Fruit fly (Drosophila melanogaster) whole organism, embryonic: ENCODE measurements around the gene CG10584.

Experiments used
- Atf6 ChIP-seq: fragments of 200-800 bp; sonication (Bioruptor generic); IDR thresholded peaks from 2 replicates; pipeline ENCODE4 v1.3.6; 2022; ENCODE audit warnings: missing biosample characterization, missing genetic modification characterization
- Bgb ChIP-seq: fragments of 200-800 bp; sonication (Bioruptor generic); IDR thresholded peaks from 2 replicates; pipeline ENCODE4 v1.3.6; 2022; ENCODE audit warnings: missing biosample characterization, missing genetic modification characterization; ENCODE audit not compliant: partially characterized antibody
- BtbVII ChIP-seq: fragments of 200-800 bp; sonication (Bioruptor generic); optimal IDR thresholded peaks from 3 replicates; lab custom pipeline; 2017; ENCODE audit warnings: missing biosample characterization, mild to moderate bottlenecking, missing genetic modification characterization
- CG10321 ChIP-seq: fragments of 200-800 bp; sonication (Bioruptor generic); IDR thresholded peaks from 2 replicates; pipeline ENCODE4 v1.3.6; 2022; ENCODE audit warnings: missing biosample characterization, missing genetic modification characterization
- CG12071 ChIP-seq: fragments of 200-800 bp; sonication (Bioruptor generic); optimal IDR thresholded peaks from 3 replicates; lab custom pipeline; 2018; ENCODE audit warnings: missing biosample characterization, mild to moderate bottlenecking, missing genetic modification characterization
- CG12104 ChIP-seq: fragments of 200-800 bp; sonication (Bioruptor generic); optimal IDR thresholded peaks from 3 replicates; lab custom pipeline; 2016; ENCODE audit warnings: missing biosample characterization, missing genetic modification characterization
- CG12659 ChIP-seq: fragments of 200-800 bp; sonication (Bioruptor generic); optimal IDR thresholded peaks from 3 replicates; lab custom pipeline; 2017; ENCODE audit warnings: mild to moderate bottlenecking, missing biosample characterization, missing genetic modification reagents, missing genetic modification characterization
- CG13296 ChIP-seq: fragments of 200-800 bp; sonication (Bioruptor generic); optimal IDR thresholded peaks from 3 replicates; lab custom pipeline; 2018; ENCODE audit warnings: missing biosample characterization, mild to moderate bottlenecking, missing genetic modification characterization
- CG16815 ChIP-seq: fragments of 200-800 bp; sonication (Bioruptor generic); optimal IDR thresholded peaks from 3 replicates; lab custom pipeline; 2017; ENCODE audit warnings: missing biosample characterization, mild to moderate bottlenecking, missing genetic modification characterization
- CG17568 ChIP-seq: fragments of 200-800 bp; sonication (Bioruptor generic); optimal IDR thresholded peaks from 2 replicates; lab custom pipeline; 2018; ENCODE audit warnings: missing biosample characterization, mild to moderate bottlenecking, missing genetic modification characterization, moderate library complexity
- CG1792 ChIP-seq: fragments of 200-800 bp; sonication (Bioruptor generic); optimal IDR thresholded peaks from 2 replicates; lab custom pipeline; 2016; ENCODE audit warnings: missing biosample characterization, missing genetic modification characterization
- CG1832 ChIP-seq: fragments of 200-800 bp; sonication (Bioruptor generic); optimal IDR thresholded peaks from 2 replicates; lab custom pipeline; 2017; ENCODE audit warnings: missing biosample characterization, mild to moderate bottlenecking, missing genetic modification characterization, inconsistent platforms
- CG2202 ChIP-seq: fragments of 200-800 bp; sonication (Bioruptor generic); optimal IDR thresholded peaks from 2 replicates; lab custom pipeline; 2018; ENCODE audit warnings: missing biosample characterization, mild to moderate bottlenecking, missing genetic modification characterization
- CG31224 ChIP-seq: fragments of 200-800 bp; sonication (Bioruptor generic); IDR thresholded peaks from 2 replicates; pipeline ENCODE4 v1.3.6; 2022; ENCODE audit warnings: missing biosample characterization, missing genetic modification characterization
- CG34224 ChIP-seq: fragments of 200-800 bp; sonication (Bioruptor generic); IDR thresholded peaks from 3 replicates; pipeline ENCODE4 v1.3.6; 2022; ENCODE audit warnings: missing biosample characterization, missing genetic modification characterization; ENCODE audit not compliant: partially characterized antibody
- CG34376 ChIP-seq: fragments of 200-800 bp; sonication (Bioruptor generic); optimal IDR thresholded peaks from 2 replicates; lab custom pipeline; 2018; ENCODE audit warnings: missing biosample characterization, mild to moderate bottlenecking, missing genetic modification characterization
- CG3838 ChIP-seq: fragments of 200-800 bp; sonication (Bioruptor generic); optimal IDR thresholded peaks from 3 replicates; lab custom pipeline; 2016; ENCODE audit warnings: missing biosample characterization, missing genetic modification characterization
- CG5180 ChIP-seq: fragments of 200-800 bp; sonication (Bioruptor generic); optimal IDR thresholded peaks from 3 replicates; lab custom pipeline; 2017; ENCODE audit warnings: missing biosample characterization, missing genetic modification characterization, mild to moderate bottlenecking, moderate library complexity, missing genetic modification reagents
- CG6175 ChIP-seq: fragments of 200-800 bp; sonication (Bioruptor generic); IDR thresholded peaks from 3 replicates; pipeline ENCODE4 v1.3.6; 2022; ENCODE audit warnings: missing biosample characterization, missing genetic modification characterization
- CG7745 ChIP-seq: fragments of 200-800 bp; sonication (Bioruptor generic); optimal IDR thresholded peaks from 2 replicates; lab custom pipeline; 2018; ENCODE audit warnings: missing biosample characterization, mild to moderate bottlenecking, missing genetic modification characterization, moderate library complexity
- CG8089 ChIP-seq: fragments of 200-800 bp; sonication (Bioruptor generic); optimal IDR thresholded peaks from 3 replicates; lab custom pipeline; 2016; ENCODE audit warnings: missing biosample characterization, missing genetic modification characterization
- CG9876 ChIP-seq: fragments of 200-800 bp; sonication (Bioruptor generic); optimal IDR thresholded peaks from 2 replicates; lab custom pipeline; 2016; ENCODE audit warnings: missing biosample characterization, missing genetic modification characterization
- Dbx ChIP-seq: fragments of 200-800 bp; sonication (Bioruptor generic); IDR thresholded peaks from 3 replicates; pipeline ENCODE4 v1.3.6; 2022; ENCODE audit warnings: missing biosample characterization, missing genetic modification characterization
- Eip74EF ChIP-seq, 2 experiments: fragments of 200-800 bp in 1 of 2; fragments of >200 bp in 1 of 2; sonication (Bioruptor generic) in 1 of 2; optimal IDR thresholded peaks; 2 replicates each; lab custom pipeline; 2017 to 2019; ENCODE audit warnings: missing biosample characterization in 2 of 2, missing genetic modification characterization in 2 of 2, mild to moderate bottlenecking in 1 of 2, moderate library complexity in 1 of 2
- Gug ChIP-seq: fragments of 200-800 bp; sonication (Bioruptor generic); IDR thresholded peaks from 4 replicates; pipeline ENCODE4 v1.3.6; 2022; ENCODE audit warnings: missing biosample characterization, missing genetic modification characterization
- Hey ChIP-seq: fragments of 200-800 bp; sonication (Bioruptor generic); optimal IDR thresholded peaks from 3 replicates; lab custom pipeline; 2018; ENCODE audit warnings: missing biosample characterization, mild to moderate bottlenecking, missing genetic modification characterization
- Hsf ChIP-seq: fragments of 200-800 bp; sonication (Bioruptor generic); optimal IDR thresholded peaks from 3 replicates; lab custom pipeline; 2016; ENCODE audit warnings: missing biosample characterization, missing genetic modification characterization
- Kr ChIP-seq: fragments of 200-800 bp; sonication (Bioruptor generic); optimal IDR thresholded peaks from 2 replicates; lab custom pipeline; 2017; ENCODE audit warnings: missing biosample characterization, mild to moderate bottlenecking, missing genetic modification characterization
- Meics ChIP-seq: fragments of 200-800 bp; sonication (Bioruptor generic); optimal IDR thresholded peaks from 2 replicates; lab custom pipeline; 2017; ENCODE audit warnings: missing biosample characterization, mild to moderate bottlenecking, missing genetic modification characterization
- NFAT ChIP-seq: fragments of 200-800 bp; sonication (Bioruptor generic); IDR thresholded peaks from 2 replicates; pipeline ENCODE4 v1.3.6; 2022; ENCODE audit warnings: missing biosample characterization, missing genetic modification characterization
- Sry-δ ChIP-seq: fragments of 200-800 bp; sonication (Bioruptor generic); optimal IDR thresholded peaks from 2 replicates; lab custom pipeline; 2016; ENCODE audit warnings: missing biosample characterization, missing genetic modification characterization
- amos ChIP-seq: fragments of 200-800 bp; sonication (Bioruptor generic); IDR thresholded peaks from 2 replicates; pipeline ENCODE4 v1.3.6; 2022; ENCODE audit warnings: missing biosample characterization, missing genetic modification characterization; ENCODE audit not compliant: partially characterized antibody
- bigmax ChIP-seq: fragments of 200-800 bp; sonication (Bioruptor generic); optimal IDR thresholded peaks from 2 replicates; lab custom pipeline; 2018; ENCODE audit warnings: missing biosample characterization, mild to moderate bottlenecking, missing genetic modification characterization
- chinmo ChIP-seq: fragments of 200-800 bp; sonication (Bioruptor generic); IDR thresholded peaks from 4 replicates; pipeline ENCODE4 v1.3.6; 2022; ENCODE audit warnings: missing biosample characterization, missing genetic modification characterization; ENCODE audit not compliant: partially characterized antibody
- chn ChIP-seq: fragments of 200-800 bp; sonication (Bioruptor generic); optimal IDR thresholded peaks from 2 replicates; lab custom pipeline; 2016; ENCODE audit warnings: missing biosample characterization, missing genetic modification characterization
- dysf ChIP-seq: fragments of 200-800 bp; sonication (Bioruptor generic); IDR thresholded peaks from 3 replicates; pipeline ENCODE4 v1.3.6; 2022; ENCODE audit warnings: missing biosample characterization, missing genetic modification characterization
- en ChIP-seq: fragments of 200-800 bp; sonication (Bioruptor generic); optimal IDR thresholded peaks from 2 replicates; lab custom pipeline; 2016; ENCODE audit warnings: missing biosample characterization, missing genetic modification characterization
- h ChIP-seq: fragments of >200 bp; optimal IDR thresholded peaks from 2 replicates; lab custom pipeline; 2017
- jing ChIP-seq: fragments of 200-800 bp; sonication (Bioruptor generic); optimal IDR thresholded peaks from 2 replicates; lab custom pipeline; 2018; ENCODE audit warnings: missing biosample characterization, mild to moderate bottlenecking, missing genetic modification characterization
- kni ChIP-seq: fragments of 200-800 bp; sonication (Bioruptor generic); optimal IDR thresholded peaks from 3 replicates; lab custom pipeline; 2017; ENCODE audit warnings: mild to moderate bottlenecking, missing biosample characterization, missing genetic modification reagents, missing genetic modification characterization
- mirr ChIP-seq: fragments of 200-800 bp; sonication (Bioruptor generic); optimal IDR thresholded peaks from 3 replicates; lab custom pipeline; 2018; ENCODE audit warnings: missing biosample characterization, mild to moderate bottlenecking, missing genetic modification characterization
- nerfin-1 ChIP-seq: fragments of 200-800 bp; sonication (Bioruptor generic); optimal IDR thresholded peaks from 3 replicates; lab custom pipeline; 2019; ENCODE audit warnings: missing biosample characterization, mild to moderate bottlenecking, missing genetic modification characterization, moderate library complexity
- sqz ChIP-seq: fragments of 200-800 bp; sonication (Bioruptor generic); optimal IDR thresholded peaks from 3 replicates; lab custom pipeline; 2018; ENCODE audit warnings: missing biosample characterization, mild to moderate bottlenecking, missing genetic modification characterization
- sr ChIP-seq: fragments of 200-800 bp; sonication (Bioruptor generic); IDR thresholded peaks from 3 replicates; pipeline ENCODE4 v1.3.6; 2022; ENCODE audit warnings: missing biosample characterization, missing genetic modification characterization
- tin ChIP-seq: fragments of 200-800 bp; sonication (Bioruptor generic); optimal IDR thresholded peaks from 3 replicates; lab custom pipeline; 2016; ENCODE audit warnings: missing biosample characterization, missing genetic modification characterization
- usp ChIP-seq: fragments of >200 bp; optimal IDR thresholded peaks from 2 replicates; lab custom pipeline; 2017; ENCODE audit warnings: missing biosample characterization, missing genetic modification characterization
- vfl ChIP-seq: fragments of 200-800 bp; sonication (Bioruptor generic); optimal IDR thresholded peaks from 2 replicates; lab custom pipeline; 2016; ENCODE audit warnings: missing biosample characterization, missing genetic modification characterization
- zen ChIP-seq: fragments of 200-800 bp; sonication (Bioruptor generic); optimal IDR thresholded peaks from 3 replicates; lab custom pipeline; 2018; ENCODE audit warnings: missing biosample characterization, mild to moderate bottlenecking, missing genetic modification characterization, moderate library complexity

The CG10584 gene

dm6 chr3L:21037404-21037803 is 6.2 kb upstream of the CG10584 start (continued):
- TF ChIP-seq CG16815 (GFP tag; lab: Kevin White, UChicago): peak; percentile 33
- TF ChIP-seq Dbx: peak; percentile 65; the same call in 2 of the 3 replicates
- no peak for TF ChIP-seq Hey (tag; lab: Kevin White, UChicago)
- TF ChIP-seq Kr: no peak
- peak; percentile 61 for TF ChIP-seq chn (GFP tag; lab: Kevin White, UChicago)
- no peak for TF ChIP-seq h (lab: Kevin White, UChicago)
- TF ChIP-seq Gug (GFP tag; lab: Robert Waterston, UW): no peak
- peak; percentile 77 for TF ChIP-seq dysf (GFP tag; lab: Robert Waterston, UW)
- peak in 1 of 2 experiments; percentile 81 for TF ChIP-seq Eip74EF (GFP tag; optimal IDR thresholded peaks at IDR 0.05; lab: Kevin White, UChicago)
- TF ChIP-seq vfl (GFP tag; lab: Kevin White, UChicago): peak; percentile 58
- TF ChIP-seq CG3838 (GFP tag; lab: Kevin White, UChicago): no peak
- TF ChIP-seq CG1832 (GFP tag; lab: Kevin White, UChicago): no peak
- peak; percentile 68 for TF ChIP-seq CG12659
- no peak for TF ChIP-seq sr (GFP tag; lab: Robert Waterston, UW)
- peak; percentile 81 for TF ChIP-seq Hsf (GFP tag; lab: Kevin White, UChicago)
- TF ChIP-seq, all 482 proteins: peak for 335

- peak; percentile 7 for TF ChIP-seq BtbVII
- peak; percentile 30; the same call in 1 of the 2 replicates for TF ChIP-seq amos (GFP tag; lab: Robert Waterston, UW)
- TF ChIP-seq CG34224: peak; percentile 26; the same call in 1 of the 3 replicates
- TF ChIP-seq tin: no peak
- no peak for TF ChIP-seq Meics (GFP tag; lab: Kevin White, UChicago)
- TF ChIP-seq NFAT (GFP tag; lab: Robert Waterston, UW): peak; percentile 35; the same call in 1 of the 2 replicates
- TF ChIP-seq CG12071 (GFP tag; lab: Kevin White, UChicago): no peak
- TF ChIP-seq CG6175 (GFP tag; lab: Robert Waterston, UW): no peak
- peak; percentile 12; the same call in 1 of the 2 replicates for TF ChIP-seq Bgb
- no peak for TF ChIP-seq CG7745 (tag; lab: Kevin White, UChicago)
- no peak for TF ChIP-seq CG12104 (GFP tag; lab: Kevin White, UChicago)
- TF ChIP-seq CG31224 (GFP tag; lab: Robert Waterston, UW): no peak
- TF ChIP-seq Hsf (GFP tag; lab: Kevin White, UChicago): no peak
- peak; percentile 67 for TF ChIP-seq bigmax (GFP tag; lab: Kevin White, UChicago)
- no peak for TF ChIP-seq dysf (GFP tag; lab: Robert Waterston, UW)
- TF ChIP-seq nerfin-1: no peak
- peak; percentile 39 for TF ChIP-seq CG13296 (GFP tag; lab: Kevin White, UChicago)
- no peak for TF ChIP-seq Sry-δ
- no peak for TF ChIP-seq CG1792 (GFP tag; lab: Kevin White, UChicago)
- TF ChIP-seq zen (tag; lab: Kevin White, UChicago): peak; percentile 18
- TF ChIP-seq mirr (GFP tag; lab: Kevin White, UChicago): peak; percentile 98
- peak; percentile 7 for TF ChIP-seq CG17568 (GFP tag; lab: Kevin White, UChicago)
- no peak for TF ChIP-seq jing (GFP tag; lab: Kevin White, UChicago)
- no peak for TF ChIP-seq CG2202 (tag; lab: Kevin White, UChicago)
- TF ChIP-seq CG8089 (GFP tag; lab: Kevin White, UChicago): no peak
- no peak for TF ChIP-seq CG5180 (GFP tag; lab: Kevin White, UChicago)
- no peak for TF ChIP-seq CG10321 (GFP tag; lab: Robert Waterston, UW)
- no peak for TF ChIP-seq usp (GFP tag; lab: Kevin White, UChicago)
- peak; percentile 87 for TF ChIP-seq CG34376 (GFP tag; lab: Kevin White, UChicago)
- peak; percentile 82; the same call in 2 of the 4 replicates for TF ChIP-seq chinmo
- TF ChIP-seq CG9876 (GFP tag; lab: Kevin White, UChicago): no peak
- peak; percentile 41 for TF ChIP-seq sqz (GFP tag; lab: Kevin White, UChicago)
- TF ChIP-seq Atf6: no peak
- TF ChIP-seq kni (GFP tag; lab: Kevin White, UChicago): no peak
- TF ChIP-seq en (GFP tag; lab: Kevin White, UChicago): no peak
These were observed 5.2 kb upstream of the CG10584 start for dm6 chr3L:21036257-21036957.
